Worm (Caenorhabditis elegans) whole organism, young adult: ENCODE data around the gene pho-12.

Source experiments
- B0336.3 ChIP-seq: fragments of 200-800 bp; sonication (Bioruptor generic); IDR thresholded peaks from 2 replicates; pipeline ENCODE4 v1.3.6; 2022; ENCODE audit warnings: missing genetic modification characterization, missing compliant biosample characterization
- C06A6.2 ChIP-seq: fragments of 200-800 bp; sonication (Bioruptor generic); conservative IDR thresholded peaks from 2 replicates; pipeline ENCODE4 v1.3.6; 2022; ENCODE audit warnings: missing genetic modification characterization, missing compliant biosample characterization
- C17E4.6 ChIP-seq: fragments of 200-800 bp; sonication (Bioruptor generic); IDR thresholded peaks from 2 replicates; pipeline ENCODE4 v1.3.6; 2022; ENCODE audit warnings: missing genetic modification reagents, missing genetic modification characterization, missing compliant biosample characterization
- F23B12.7 ChIP-seq: sonication (generic microtip); optimal IDR thresholded peaks from 2 replicates; lab custom pipeline; 2017; ENCODE audit warnings: missing genetic modification characterization, mild to moderate bottlenecking, missing compliant biosample characterization, antibody characterized with exemption, moderate library complexity; ENCODE audit not compliant: insufficient read depth
- F33H1.4 ChIP-seq: fragments of 200-800 bp; sonication (Bioruptor generic); IDR thresholded peaks from 2 replicates; pipeline ENCODE4 v1.3.6; 2022; ENCODE audit warnings: missing genetic modification reagents, missing genetic modification characterization, missing compliant biosample characterization
- F37B4.10 ChIP-seq: fragments of 200-800 bp; sonication (Bioruptor generic); IDR thresholded peaks from 2 replicates; pipeline ENCODE4 v1.3.6; 2022; ENCODE audit warnings: missing genetic modification characterization, missing compliant biosample characterization
- F49E8.2 ChIP-seq: sonication (generic microtip); optimal IDR thresholded peaks from 3 replicates; lab custom pipeline; 2017; ENCODE audit warnings: missing genetic modification characterization, mild to moderate bottlenecking, missing compliant biosample characterization, antibody characterized with exemption, moderate library complexity; ENCODE audit not compliant: insufficient read depth
- F55B11.4 ChIP-seq: sonication (generic microtip); optimal IDR thresholded peaks from 2 replicates; lab custom pipeline; 2016; ENCODE audit warnings: missing compliant biosample characterization, missing genetic modification characterization, borderline replicate concordance; ENCODE audit not compliant: insufficient read depth
- F57A8.1 ChIP-seq: fragments of 200-800 bp; sonication (Bioruptor generic); optimal IDR thresholded peaks from 2 replicates; lab custom pipeline; 2018; ENCODE audit warnings: mild to moderate bottlenecking, missing genetic modification characterization, moderate library complexity, missing compliant biosample characterization
- Y53G8AR.9 ChIP-seq: fragments of 200-800 bp; sonication (Bioruptor generic); conservative IDR thresholded peaks from 2 replicates; pipeline ENCODE4 v1.3.6; 2022; ENCODE audit warnings: missing genetic modification reagents, missing genetic modification characterization, missing compliant biosample characterization
- Y56A3A.18 ChIP-seq: fragments of 200-800 bp; sonication (Bioruptor generic); IDR thresholded peaks from 2 replicates; pipeline ENCODE4 v1.3.6; 2022; ENCODE audit warnings: missing genetic modification reagents, missing genetic modification characterization, missing compliant biosample characterization
- Y79H2A.3 ChIP-seq: fragments of 200-800 bp; sonication (Bioruptor generic); conservative IDR thresholded peaks from 2 replicates; pipeline ENCODE4 v1.3.6; 2022; ENCODE audit warnings: missing genetic modification reagents, missing genetic modification characterization, missing compliant biosample characterization
- ZK185.1 ChIP-seq: sonication (generic microtip); optimal IDR thresholded peaks from 2 replicates; lab custom pipeline; 2016; ENCODE audit warnings: mild to moderate bottlenecking, missing genetic modification characterization, missing compliant biosample characterization; ENCODE audit not compliant: poor library complexity, severe bottlenecking
- akir-1 ChIP-seq: fragments of 200-800 bp; sonication (Bioruptor generic); optimal IDR thresholded peaks from 2 replicates; lab custom pipeline; 2018; ENCODE audit warnings: mild to moderate bottlenecking, missing genetic modification characterization, moderate library complexity, missing compliant biosample characterization
- aptf-3 ChIP-seq: fragments of 200-800 bp; sonication (Bioruptor generic); IDR thresholded peaks from 2 replicates; pipeline ENCODE4 v1.3.6; 2022; ENCODE audit warnings: missing genetic modification characterization, missing compliant biosample characterization
- atf-7 ChIP-seq: sonication (generic microtip); optimal IDR thresholded peaks from 2 replicates; lab custom pipeline; 2017; ENCODE audit warnings: mild to moderate bottlenecking, missing genetic modification characterization, missing compliant biosample characterization
- attf-5 ChIP-seq: fragments of 200-800 bp; sonication (Bioruptor generic); optimal IDR thresholded peaks from 2 replicates; lab custom pipeline; 2018; ENCODE audit warnings: mild to moderate bottlenecking, missing genetic modification characterization, missing compliant biosample characterization
- bed-1 ChIP-seq: fragments of 200-800 bp; sonication (Bioruptor generic); IDR thresholded peaks from 2 replicates; pipeline ENCODE4 v1.3.6; 2022; ENCODE audit warnings: missing genetic modification reagents, missing genetic modification characterization, missing compliant biosample characterization
- ceh-58 ChIP-seq: fragments of 200-800 bp; sonication (Bioruptor generic); IDR thresholded peaks from 2 replicates; pipeline ENCODE4 v1.3.6; 2022; ENCODE audit warnings: missing genetic modification characterization, missing compliant biosample characterization
- ceh-79 ChIP-seq: sonication (generic microtip); optimal IDR thresholded peaks from 2 replicates; lab custom pipeline; 2017; ENCODE audit warnings: mild to moderate bottlenecking, missing genetic modification characterization, missing compliant biosample characterization
- ceh-91 ChIP-seq: fragments of 200-800 bp; sonication (Bioruptor generic); IDR thresholded peaks from 2 replicates; pipeline ENCODE4 v1.3.6; 2022; ENCODE audit warnings: missing genetic modification reagents, missing genetic modification characterization, missing compliant biosample characterization
- dpl-1 ChIP-seq: fragments of 150-350 bp; optimal IDR thresholded peaks from 2 replicates; lab custom pipeline; 2014; ENCODE audit warnings: missing biosample characterization, missing genetic modification reagents, missing genetic modification characterization
- egrh-3 ChIP-seq: fragments of 200-800 bp; sonication (Bioruptor generic); IDR thresholded peaks from 2 replicates; pipeline ENCODE4 v1.3.6; 2022; ENCODE audit warnings: missing genetic modification reagents, missing genetic modification characterization, missing compliant biosample characterization
- ekl-4 ChIP-seq: fragments of 200-800 bp; sonication (Bioruptor generic); IDR thresholded peaks from 2 replicates; pipeline ENCODE4 v1.3.6; 2022; ENCODE audit warnings: missing genetic modification reagents, missing genetic modification characterization, missing compliant biosample characterization
- gei-17 ChIP-seq: fragments of 200-800 bp; sonication (Bioruptor generic); optimal IDR thresholded peaks from 2 replicates; lab custom pipeline; 2018; ENCODE audit warnings: mild to moderate bottlenecking, missing genetic modification characterization, missing compliant biosample characterization
- him-1 ChIP-seq: sonication (generic microtip); optimal IDR thresholded peaks from 2 replicates; lab custom pipeline; 2016; ENCODE audit warnings: missing genotype, missing genetic modification reagents, missing genetic modification characterization, missing compliant biosample characterization
- hlh-12 ChIP-seq: sonication (generic microtip); optimal IDR thresholded peaks from 2 replicates; lab custom pipeline; 2016; ENCODE audit warnings: missing genetic modification characterization, missing compliant biosample characterization
- hsf-1 ChIP-seq: fragments of 200-800 bp; sonication (Bioruptor generic); IDR thresholded peaks from 2 replicates; pipeline ENCODE4 v1.3.6; 2022; ENCODE audit warnings: missing genetic modification reagents, missing genetic modification characterization, missing compliant biosample characterization
- lag-1 ChIP-seq: fragments of 200-800 bp; sonication (Bioruptor generic); IDR thresholded peaks from 2 replicates; pipeline ENCODE4 v1.3.6; 2022; ENCODE audit warnings: missing genetic modification reagents, missing genetic modification characterization, missing compliant biosample characterization
- let-526 ChIP-seq: fragments of 200-800 bp; sonication (Bioruptor generic); IDR thresholded peaks from 2 replicates; pipeline ENCODE4 v1.3.6; 2022; ENCODE audit warnings: missing genetic modification reagents, missing genetic modification characterization, missing compliant biosample characterization
- lin-26 ChIP-seq: fragments of 200-800 bp; sonication (Bioruptor generic); IDR thresholded peaks from 2 replicates; pipeline ENCODE4 v1.3.6; 2022; ENCODE audit warnings: missing genetic modification reagents, missing genetic modification characterization, missing compliant biosample characterization
- lin-40 ChIP-seq: sonication (generic microtip); optimal IDR thresholded peaks from 2 replicates; lab custom pipeline; 2016; ENCODE audit warnings: missing genetic modification characterization, mild to moderate bottlenecking, missing compliant biosample characterization, missing genotype, missing genetic modification reagents
- lin-54 ChIP-seq: fragments of 200-800 bp; sonication (Bioruptor generic); optimal IDR thresholded peaks from 2 replicates; lab custom pipeline; 2018; ENCODE audit warnings: mild to moderate bottlenecking, missing genetic modification characterization, missing compliant biosample characterization
- madf-3 ChIP-seq: fragments of 200-800 bp; sonication (Bioruptor generic); IDR thresholded peaks from 2 replicates; pipeline ENCODE4 v1.3.6; 2022; ENCODE audit warnings: missing genetic modification reagents, missing genetic modification characterization, missing compliant biosample characterization
- madf-8 ChIP-seq: fragments of 200-800 bp; sonication (Bioruptor generic); conservative IDR thresholded peaks from 2 replicates; pipeline ENCODE4 v1.3.6; 2022; ENCODE audit warnings: missing genetic modification reagents, missing genetic modification characterization, missing compliant biosample characterization
- nfyb-1 ChIP-seq: fragments of 200-800 bp; sonication (Bioruptor generic); IDR thresholded peaks from 2 replicates; pipeline ENCODE4 v1.3.6; 2022; ENCODE audit warnings: missing genetic modification reagents, missing genetic modification characterization, missing compliant biosample characterization
- nhr-120 ChIP-seq: fragments of 200-800 bp; sonication (Bioruptor generic); IDR thresholded peaks from 2 replicates; pipeline ENCODE4 v1.3.6; 2022; ENCODE audit warnings: missing genetic modification characterization, missing compliant biosample characterization
- nhr-80 ChIP-seq: sonication (generic microtip); optimal IDR thresholded peaks from 2 replicates; lab custom pipeline; 2016; ENCODE audit warnings: missing genetic modification characterization, missing compliant biosample characterization
- sdz-38 ChIP-seq: sonication (generic microtip); optimal IDR thresholded peaks from 2 replicates; lab custom pipeline; 2016; ENCODE audit warnings: missing genotype, missing genetic modification characterization, missing compliant biosample characterization
- snpc-1.1 ChIP-seq: sonication (generic microtip); optimal IDR thresholded peaks from 2 replicates; lab custom pipeline; 2017; ENCODE audit warnings: missing genetic modification characterization, mild to moderate bottlenecking, missing compliant biosample characterization, antibody characterized with exemption, moderate library complexity, missing genotype, missing genetic modification reagents; ENCODE audit not compliant: insufficient read depth
- snpc-3.4 ChIP-seq: sonication (generic microtip); optimal IDR thresholded peaks from 2 replicates; lab custom pipeline; 2017; ENCODE audit warnings: missing genetic modification characterization, mild to moderate bottlenecking, missing compliant biosample characterization, antibody characterized with exemption, moderate library complexity, missing genotype, missing genetic modification reagents
- somi-1 ChIP-seq: fragments of 200-800 bp; sonication (Bioruptor generic); optimal IDR thresholded peaks from 2 replicates; lab custom pipeline; 2018; ENCODE audit warnings: mild to moderate bottlenecking, missing genetic modification characterization, missing compliant biosample characterization
- tlf-1 ChIP-seq: fragments of 200-800 bp; sonication (Bioruptor generic); optimal IDR thresholded peaks from 2 replicates; lab custom pipeline; 2018; ENCODE audit warnings: mild to moderate bottlenecking, missing genetic modification characterization, missing compliant biosample characterization
- unc-130 ChIP-seq: sonication (generic microtip); optimal IDR thresholded peaks from 2 replicates; lab custom pipeline; 2016; ENCODE audit warnings: missing genetic modification reagents, missing genetic modification characterization, missing compliant biosample characterization
- xnd-1 ChIP-seq: sonication (generic microtip); optimal IDR thresholded peaks from 2 replicates; lab custom pipeline; 2016; ENCODE audit warnings: missing genotype, missing genetic modification reagents, missing genetic modification characterization, missing compliant biosample characterization
- zim-3 ChIP-seq: sonication (generic microtip); optimal IDR thresholded peaks from 2 replicates; lab custom pipeline; 2017; ENCODE audit warnings: mild to moderate bottlenecking, missing genetic modification characterization, moderate library complexity, missing compliant biosample characterization
- ztf-25 ChIP-seq: fragments of 200-800 bp; sonication (Bioruptor generic); IDR thresholded peaks from 2 replicates; pipeline ENCODE4 v1.3.6; 2022; ENCODE audit warnings: missing genetic modification reagents, missing genetic modification characterization, missing compliant biosample characterization
- ztf-3 ChIP-seq: fragments of 200-800 bp; sonication (Bioruptor generic); optimal IDR thresholded peaks from 2 replicates; lab custom pipeline; 2018; ENCODE audit warnings: mild to moderate bottlenecking, missing genetic modification characterization, missing compliant biosample characterization

The pho-12 gene

ce11 chrII:5055129-5055666, 5.4 kb downstream of the pho-12 start, which contains the start of the genes ify-1 and rpl-22 (continued):
- TF ChIP-seq snpc-3.4 (tag; lab: Kevin White, UChicago): peak; percentile 81
- no peak for TF ChIP-seq aptf-3 (GFP tag; lab: Robert Waterston, UW)
- peak; percentile 36 for TF ChIP-seq nhr-80 (tag; lab: Kevin White, UChicago)
- TF ChIP-seq nfyb-1 (GFP tag; lab: Robert Waterston, UW): peak; percentile 77
- TF ChIP-seq dpl-1: peak; percentile 82
- peak; percentile 52 for TF ChIP-seq xnd-1 (tag; lab: Kevin White, UChicago)
- TF ChIP-seq ZK185.1 (tag; lab: Kevin White, UChicago): peak; percentile 90
- TF ChIP-seq B0336.3: peak; percentile 68; the same call in 1 of the 2 replicates
- peak; percentile 67; the same call in 1 of the 2 replicates for TF ChIP-seq Y56A3A.18 (GFP tag; lab: Robert Waterston, UW)
- no peak for TF ChIP-seq F57A8.1 (GFP tag; lab: Kevin White, UChicago)
- peak; percentile 89 for TF ChIP-seq ceh-91
- no peak for TF ChIP-seq sdz-38 (tag; lab: Kevin White, UChicago)
- no peak for TF ChIP-seq C06A6.2 (GFP tag; lab: Robert Waterston, UW)
- no peak; the same call in 1 of the 2 replicates for TF ChIP-seq lin-26
- TF ChIP-seq F55B11.4: no peak
- peak; percentile 96 for TF ChIP-seq F33H1.4 (GFP tag; lab: Robert Waterston, UW)
- TF ChIP-seq hsf-1 (GFP tag; lab: Robert Waterston, UW): peak; percentile 72
- TF ChIP-seq somi-1 (GFP tag; lab: Kevin White, UChicago): no peak
- no peak for TF ChIP-seq ceh-79
- TF ChIP-seq tlf-1: peak; percentile 85
- TF ChIP-seq unc-130 (GFP tag; lab: Kevin White, UChicago): no peak
- TF ChIP-seq snpc-1.1 (tag; lab: Kevin White, UChicago): peak; percentile 81
- TF ChIP-seq lag-1 (GFP tag; lab: Robert Waterston, UW): no peak
- TF ChIP-seq egrh-3 (GFP tag; lab: Robert Waterston, UW): peak; percentile 77
- peak; percentile 92 for TF ChIP-seq lin-54
- TF ChIP-seq let-526 (GFP tag; lab: Robert Waterston, UW): no peak
- TF ChIP-seq zim-3: no peak
- TF ChIP-seq madf-8 (GFP tag; lab: Robert Waterston, UW): peak; percentile 71
- TF ChIP-seq C17E4.6 (GFP tag; lab: Robert Waterston, UW): no peak
- peak; percentile 77; the same call in 1 of the 2 replicates for TF ChIP-seq madf-3 (GFP tag; lab: Robert Waterston, UW)
- TF ChIP-seq attf-5: peak; percentile 86
- no peak for TF ChIP-seq Y79H2A.3 (GFP tag; lab: Robert Waterston, UW)
- no peak for TF ChIP-seq ztf-25 (GFP tag; lab: Robert Waterston, UW)
- no peak for TF ChIP-seq ceh-58 (GFP tag; lab: Robert Waterston, UW)
- TF ChIP-seq F23B12.7 (tag; lab: Kevin White, UChicago): peak; percentile 79
- TF ChIP-seq ztf-3 (GFP tag; lab: Kevin White, UChicago): no peak
- peak; percentile 93 for TF ChIP-seq F49E8.2
- no peak for TF ChIP-seq akir-1 (GFP tag; lab: Kevin White, UChicago)
- no peak for TF ChIP-seq atf-7
- TF ChIP-seq bed-1 (GFP tag; lab: Robert Waterston, UW): no peak
- no peak for TF ChIP-seq F37B4.10 (GFP tag; lab: Robert Waterston, UW)
- TF ChIP-seq hlh-12 (tag; lab: Kevin White, UChicago): no peak
- TF ChIP-seq nhr-120 (GFP tag; lab: Robert Waterston, UW): no peak
- peak; percentile 79 for TF ChIP-seq lin-40 (tag; lab: Kevin White, UChicago)
- TF ChIP-seq Y53G8AR.9 (GFP tag; lab: Robert Waterston, UW): peak; percentile 52; the same call in 1 of the 2 replicates
- TF ChIP-seq ekl-4 (GFP tag; lab: Robert Waterston, UW): peak; percentile 75
- TF ChIP-seq gei-17 (GFP tag; lab: Kevin White, UChicago): no peak
- TF ChIP-seq him-1: no peak
